Worm (Caenorhabditis elegans): ENCODE results near the gene C33F10.12.

The C33F10.12 gene

DNA sequence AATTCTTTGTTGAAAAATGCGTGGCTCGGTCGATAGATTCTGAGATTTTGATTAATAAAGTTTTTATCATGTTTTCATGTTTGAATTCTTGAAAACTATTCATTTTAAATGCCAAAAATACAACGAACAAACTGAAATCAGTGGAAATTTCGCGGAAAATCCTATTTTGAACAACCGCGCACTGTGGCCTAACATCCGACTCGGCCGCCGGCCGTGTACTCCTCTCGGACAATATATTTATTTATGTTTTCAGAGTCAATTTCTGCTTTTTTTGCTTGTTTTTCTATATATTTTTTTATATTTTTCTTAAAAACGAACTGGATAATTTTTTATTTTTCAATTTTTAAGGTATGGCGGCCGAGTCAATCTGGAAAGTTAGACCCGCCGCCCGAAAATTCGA is 46.3 kb downstream of the C33F10.12 start, which contains the start of gene F26G1.1 (continued):
- no peak for TF ChIP-seq ceh-20 (GFP tag; IDR thresholded peaks at IDR 0.05)
- TF ChIP-seq arid-1 (GFP tag; conservative IDR thresholded peaks at IDR 0.05): no peak
- no peak for TF ChIP-seq F37D6.2 (tag; optimal IDR thresholded peaks at IDR 0.05)
- no peak for TF ChIP-seq nhr-77 (tag; optimal IDR thresholded peaks at IDR 0.05)
- TF ChIP-seq zfp-2 (tag; optimal IDR thresholded peaks at IDR 0.05): no peak
- no peak for TF ChIP-seq madf-5 (GFP tag; IDR thresholded peaks at IDR 0.05)
- peak; percentile 91 for TF ChIP-seq ZK337.2 (GFP tag; IDR thresholded peaks at IDR 0.05)
- no peak for TF ChIP-seq jun-1 (tag; optimal IDR thresholded peaks at IDR 0.05)
- TF ChIP-seq mdl-1 (tag; optimal IDR thresholded peaks at IDR 0.05): no peak
- no peak for TF ChIP-seq hlh-11 (tag; optimal IDR thresholded peaks at IDR 0.05)
- TF ChIP-seq nhr-41 (GFP tag; IDR thresholded peaks at IDR 0.05): no peak
- peak; percentile 42 for TF ChIP-seq duxl-1 (tag; optimal IDR thresholded peaks at IDR 0.05; ENCODE audit: poor library complexity)
- TF ChIP-seq nhr-48 (tag; optimal IDR thresholded peaks at IDR 0.05): no peak
- TF ChIP-seq madf-9 (GFP tag; conservative IDR thresholded peaks at IDR 0.05): peak; percentile 76
- no peak for TF ChIP-seq F44E2.7 (GFP tag; IDR thresholded peaks at IDR 0.05)
- TF ChIP-seq F10B5.3 (tag; optimal IDR thresholded peaks at IDR 0.05): no peak
- TF ChIP-seq daf-12 (tag; optimal IDR thresholded peaks at IDR 0.05): no peak
- TF ChIP-seq egl-43 (GFP tag; IDR thresholded peaks at IDR 0.05): no peak
- TF ChIP-seq spr-3 (GFP tag; optimal IDR thresholded peaks at IDR 0.05): no peak
- no peak for TF ChIP-seq F26F4.8 (GFP tag; conservative IDR thresholded peaks at IDR 0.05)
- no peak for TF ChIP-seq unc-39 (tag; optimal IDR thresholded peaks at IDR 0.05)
- peak; percentile 38 for TF ChIP-seq aha-1 (tag)
- peak; percentile 33 for TF ChIP-seq F49E8.2 (tag; optimal IDR thresholded peaks at IDR 0.05; ENCODE audit: borderline replicate concordance)
- TF ChIP-seq rbr-2 (tag; optimal IDR thresholded peaks at IDR 0.05): peak; percentile 6
- no peak for TF ChIP-seq ceh-62 (tag; optimal IDR thresholded peaks at IDR 0.05)
- TF ChIP-seq dpl-1 (GFP tag; optimal IDR thresholded peaks at IDR 0.05): peak; percentile 92
- no peak for TF ChIP-seq lir-3 (tag; optimal IDR thresholded peaks at IDR 0.05)
- TF ChIP-seq nhr-11 (tag; optimal IDR thresholded peaks at IDR 0.05): no peak
- no peak for TF ChIP-seq nhr-237 (tag; optimal IDR thresholded peaks at IDR 0.05)
- peak in 1 of 2 experiments; percentile 87 for TF ChIP-seq hif-1 (tag; optimal IDR thresholded peaks at IDR 0.05)
- TF ChIP-seq zip-11 (GFP tag; IDR thresholded peaks at IDR 0.05): no peak
- TF ChIP-seq mes-2 (tag; optimal IDR thresholded peaks at IDR 0.05; ENCODE audit: poor library complexity, severe bottlenecking): peak; percentile 98
- no peak for TF ChIP-seq ztf-7 (tag; optimal IDR thresholded peaks at IDR 0.05)
- no peak for TF ChIP-seq mep-1 (tag; optimal IDR thresholded peaks at IDR 0.05)
- no peak for TF ChIP-seq fos-1 (tag; optimal IDR thresholded peaks at IDR 0.05)
- TF ChIP-seq unc-130 (GFP tag; optimal IDR thresholded peaks at IDR 0.05): peak; percentile 90
- no peak for TF ChIP-seq ZK546.5 (tag; optimal IDR thresholded peaks at IDR 0.05)
- TF ChIP-seq hmg-1.1 (GFP tag; IDR thresholded peaks at IDR 0.05): no peak
- TF ChIP-seq snpc-1.2 (GFP tag; IDR thresholded peaks at IDR 0.05): no peak
- TF ChIP-seq R02D3.7 (tag; optimal IDR thresholded peaks at IDR 0.05): no peak
- no peak for TF ChIP-seq egl-27 (tag; optimal IDR thresholded peaks at IDR 0.05)
- TF ChIP-seq lin-29 (GFP tag; IDR thresholded peaks at IDR 0.05): no peak
- TF ChIP-seq daf-8 (GFP tag; IDR thresholded peaks at IDR 0.05): no peak
- TF ChIP-seq T26A8.4 (GFP tag; IDR thresholded peaks at IDR 0.05): no peak
- no peak for TF ChIP-seq nhr-111 (GFP tag; optimal IDR thresholded peaks at IDR 0.05)
- TF ChIP-seq aly-2 (tag; optimal IDR thresholded peaks at IDR 0.05): no peak
- TF ChIP-seq lim-7 (GFP tag; IDR thresholded peaks at IDR 0.05): no peak
- no peak for TF ChIP-seq Y75B8A.6 (GFP tag; IDR thresholded peaks at IDR 0.05)
- no peak for TF ChIP-seq daf-19 (GFP tag; conservative IDR thresholded peaks at IDR 0.05)
- no peak for TF ChIP-seq saeg-2 (GFP tag; IDR thresholded peaks at IDR 0.05)
- peak; percentile 30 for TF ChIP-seq nhr-6 (tag; optimal IDR thresholded peaks at IDR 0.05)
- TF ChIP-seq ces-1 (GFP tag; optimal IDR thresholded peaks at IDR 0.05): no peak
- TF ChIP-seq nhr-42 (GFP tag; IDR thresholded peaks at IDR 0.05): no peak
